Fruit fly (Drosophila melanogaster) whole organism, wandering third instar larva: Measurements from ENCODE around the gene Rpn3.

Experiments used
- Abd-B ChIP-seq: fragments of >200 bp; optimal IDR thresholded peaks from 2 replicates; lab custom pipeline; 2017; ENCODE audit warnings: missing biosample characterization, missing genetic modification characterization
- CG32264 ChIP-seq: fragments of 200-800 bp; sonication (Bioruptor generic); optimal IDR thresholded peaks from 2 replicates; lab custom pipeline; 2016; ENCODE audit warnings: missing biosample characterization, missing genetic modification characterization
- Hnf4 ChIP-seq: fragments of 200-800 bp; sonication (Bioruptor generic); optimal IDR thresholded peaks from 2 replicates; lab custom pipeline; 2016; ENCODE audit warnings: missing biosample characterization, mild to moderate bottlenecking, missing genetic modification characterization
- Hr78 ChIP-seq: fragments of >200 bp; optimal IDR thresholded peaks from 2 replicates; lab custom pipeline; 2017; ENCODE audit warnings: missing biosample characterization, missing genetic modification characterization
- Hr83 ChIP-seq: fragments of 200-300 bp; sonication (Bioruptor generic); optimal IDR thresholded peaks from 2 replicates; lab custom pipeline; 2016; ENCODE audit warnings: missing biosample characterization, mild to moderate bottlenecking, missing genetic modification characterization, moderate library complexity; ENCODE audit not compliant: poor library complexity, severe bottlenecking
- brk ChIP-seq: fragments of 200-800 bp; sonication (Bioruptor generic); optimal IDR thresholded peaks from 2 replicates; lab custom pipeline; 2016; ENCODE audit warnings: missing biosample characterization, mild to moderate bottlenecking, missing genetic modification characterization
- dl ChIP-seq, 2 experiments: fragments of 175-275, 200-275 bp in 1 of 2; fragments of 200-275 bp in 1 of 2; sonication (Bioruptor generic); optimal IDR thresholded peaks; lab custom pipeline; 2018; ENCODE audit warnings: mild to moderate bottlenecking in 2 of 2, missing biosample characterization in 2 of 2, missing genetic modification characterization in 2 of 2, moderate library complexity in 2 of 2; ENCODE audit not compliant: partially characterized antibody in 2 of 2, insufficient read depth in 1 of 2
- dmrt93B ChIP-seq: fragments of 200-800 bp; sonication (Bioruptor generic); optimal IDR thresholded peaks from 2 replicates; lab custom pipeline; 2018; ENCODE audit warnings: missing biosample characterization, mild to moderate bottlenecking, missing genetic modification characterization
- fru ChIP-seq: fragments of 200-800 bp; sonication (Bioruptor generic); optimal IDR thresholded peaks from 3 replicates; lab custom pipeline; 2016; ENCODE audit warnings: missing biosample characterization, mild to moderate bottlenecking, missing genetic modification characterization
- h ChIP-seq: fragments of 200-800 bp; sonication (Bioruptor generic); optimal IDR thresholded peaks from 3 replicates; lab custom pipeline; 2016; ENCODE audit warnings: missing biosample characterization, mild to moderate bottlenecking, missing genetic modification characterization
- psq ChIP-seq: fragments of 200-800 bp; sonication (Bioruptor generic); optimal IDR thresholded peaks from 3 replicates; lab custom pipeline; 2017; ENCODE audit warnings: missing biosample characterization, mild to moderate bottlenecking, missing genetic modification characterization, moderate library complexity
- rgr ChIP-seq: fragments of 200-800 bp; sonication (Bioruptor generic); optimal IDR thresholded peaks from 3 replicates; lab custom pipeline; 2016; ENCODE audit warnings: missing biosample characterization, mild to moderate bottlenecking, missing genetic modification characterization
- tai ChIP-seq: sonication (Bioruptor generic); optimal IDR thresholded peaks from 2 replicates; lab custom pipeline; 2016; ENCODE audit warnings: missing biosample characterization, missing genetic modification characterization
- woc ChIP-seq: sonication (Bioruptor generic); optimal IDR thresholded peaks from 2 replicates; lab custom pipeline; 2016; ENCODE audit warnings: missing biosample characterization, mild to moderate bottlenecking, missing genetic modification characterization

DNA sequence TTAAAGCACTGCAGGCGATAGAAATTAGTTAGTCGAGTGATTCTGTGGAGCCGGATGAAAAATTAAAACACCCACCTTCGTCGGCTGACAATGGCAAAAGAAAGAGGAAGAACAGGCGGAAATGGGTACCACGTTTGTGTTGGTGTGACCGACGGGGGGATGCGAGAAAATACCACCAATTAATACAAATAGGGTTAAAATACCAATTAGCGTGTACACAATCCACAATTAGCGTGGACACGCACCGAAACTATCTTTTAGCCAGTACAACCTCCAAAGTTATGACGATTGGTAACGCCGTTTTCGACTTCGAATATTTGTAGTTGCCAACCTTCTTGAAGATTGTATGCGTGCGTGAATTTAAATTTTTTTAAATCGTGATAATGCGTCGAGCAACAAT, 42.5 kb upstream of the Rpn3 start, which contains the start of gene RpL30:
- peak; percentile 81 for TF ChIP-seq Hnf4 (GFP tag; lab: Kevin White, UChicago)
- TF ChIP-seq tai: no peak
- TF ChIP-seq brk: no peak
- TF ChIP-seq Hr83 (GFP tag; lab: Kevin White, UChicago): peak; percentile 85
- no peak for TF ChIP-seq Abd-B (GFP tag; lab: Kevin White, UChicago)
- TF ChIP-seq fru: peak; percentile 81
- peak; percentile 87 for TF ChIP-seq dmrt93B
- TF ChIP-seq dl (GFP tag; optimal IDR thresholded peaks at IDR 0.05; lab: Kevin White, UChicago; ENCODE audit: insufficient read depth in 1 of 2, partially characterized antibody in 2 of 2): no peak
- peak; percentile 90 for TF ChIP-seq h
- TF ChIP-seq CG32264 (GFP tag; lab: Kevin White, UChicago): peak; percentile 68
- peak; percentile 94 for TF ChIP-seq rgr (GFP tag; lab: Kevin White, UChicago)
- no peak for TF ChIP-seq Hr78
- TF ChIP-seq woc: peak; percentile 51
- TF ChIP-seq psq (GFP tag; lab: Kevin White, UChicago): peak; percentile 56
